Worm (Caenorhabditis elegans) whole organism, early embryonic: ENCODE data around the gene tag-241.

Source experiments
- B0310.2 ChIP-seq: sonication (generic microtip); optimal IDR thresholded peaks from 2 replicates; lab custom pipeline; 2016; ENCODE audit warnings: mild to moderate bottlenecking, missing genetic modification characterization, missing compliant biosample characterization
- aly-1 ChIP-seq: sonication (generic microtip); optimal IDR thresholded peaks from 2 replicates; lab custom pipeline; 2016; ENCODE audit warnings: missing genetic modification characterization, missing compliant biosample characterization
- ama-1 ChIP-seq: fragments of 150-350 bp; optimal IDR thresholded peaks from 2 replicates; lab custom pipeline; 2014
- ceh-13 ChIP-seq: fragments of 200-800 bp; sonication (Bioruptor generic); optimal IDR thresholded peaks from 2 replicates; lab custom pipeline; 2018; ENCODE audit warnings: mild to moderate bottlenecking, missing genetic modification characterization, missing compliant biosample characterization
- flt-1 ChIP-seq: fragments of 200-800 bp; sonication (Bioruptor generic); IDR thresholded peaks from 2 replicates; pipeline ENCODE4 v1.3.6; 2022; ENCODE audit warnings: missing genetic modification characterization, missing compliant biosample characterization
- hmg-4 ChIP-seq: fragments of 200-800 bp; sonication (Bioruptor generic); optimal IDR thresholded peaks from 2 replicates; lab custom pipeline; 2018; ENCODE audit warnings: mild to moderate bottlenecking, missing genetic modification characterization, missing compliant biosample characterization
- hnd-1 ChIP-seq: sonication (generic microtip); optimal IDR thresholded peaks from 2 replicates; lab custom pipeline; 2016; ENCODE audit warnings: missing genetic modification characterization, missing compliant biosample characterization
- pes-1 ChIP-seq: fragments of 200-800 bp; sonication (Bioruptor generic); IDR thresholded peaks from 2 replicates; pipeline ENCODE4 v1.3.6; 2022; ENCODE audit warnings: missing genetic modification reagents, missing genetic modification characterization, missing compliant biosample characterization
- scrt-1 ChIP-seq: fragments of 200-800 bp; sonication (Bioruptor generic); IDR thresholded peaks from 2 replicates; pipeline ENCODE4 v1.3.6; 2022; ENCODE audit warnings: missing genetic modification characterization, missing compliant biosample characterization
- tbx-11 ChIP-seq: fragments of 200-800 bp; sonication (Bioruptor generic); IDR thresholded peaks from 2 replicates; pipeline ENCODE4 v1.3.6; 2022; ENCODE audit warnings: missing genetic modification characterization, missing compliant biosample characterization
- tbx-37 ChIP-seq: fragments of 200-800 bp; sonication (Bioruptor generic); conservative IDR thresholded peaks from 2 replicates; pipeline ENCODE4 v1.3.6; 2022; ENCODE audit warnings: missing genetic modification reagents, missing genetic modification characterization, missing compliant biosample characterization
- tra-4 ChIP-seq: sonication (generic microtip); optimal IDR thresholded peaks from 2 replicates; lab custom pipeline; 2017; ENCODE audit warnings: missing genetic modification characterization, missing compliant biosample characterization

DNA sequence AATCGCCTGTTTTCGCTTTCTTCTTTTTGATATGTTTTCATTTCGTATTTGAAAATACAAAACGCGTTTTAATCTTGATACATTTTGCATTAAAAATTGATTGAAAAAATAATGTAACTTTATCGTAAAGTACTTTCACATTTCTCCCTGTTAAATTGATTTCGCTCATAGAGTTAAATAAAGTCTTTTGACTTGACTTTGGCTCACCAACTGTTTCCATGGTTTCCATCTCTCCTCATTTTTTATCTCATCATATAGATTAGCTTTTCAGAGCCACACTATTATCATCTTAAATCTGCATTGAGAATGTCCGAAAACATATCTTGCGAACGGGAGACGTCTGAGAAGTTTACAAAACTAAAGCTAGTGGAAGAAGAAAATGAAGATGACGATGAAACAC, 39.5 kb downstream of the tag-241 start, which contains the start of gene F54F7.10:
- TF ChIP-seq ama-1 (no peak), flt-1 (GFP tag; lab: Robert Waterston, UW) (no peak), aly-1 (tag; lab: Kevin White, UChicago) (no peak), tbx-11 (GFP tag; lab: Robert Waterston, UW) (no peak), ceh-13 (GFP tag; lab: Kevin White, UChicago) (no peak), tbx-37 (no peak), B0310.2 (tag; lab: Kevin White, UChicago) (no peak), hmg-4 (no peak), scrt-1 (GFP tag; lab: Robert Waterston, UW) (no peak), pes-1 (GFP tag; lab: Robert Waterston, UW) (no peak), hnd-1 (tag; lab: Kevin White, UChicago) (no peak), tra-4 (tag; lab: Kevin White, UChicago) (no peak)
